Worm (Caenorhabditis elegans) whole organism, L2 larva: Measurements from ENCODE around the gene arrd-9.

ENCODE experiments used
- mbf-1 ChIP-seq: sonication (generic microtip); optimal IDR thresholded peaks from 2 replicates; lab custom pipeline; 2017; ENCODE audit warnings: missing biosample characterization, missing genetic modification characterization
- nhr-25 ChIP-seq: fragments of 150-350 bp; sonication (generic microtip); optimal IDR thresholded peaks from 3 replicates; lab custom pipeline; 2014; ENCODE audit warnings: missing biosample characterization, missing genetic modification characterization
- unc-39 ChIP-seq: fragments of 150-350 bp; optimal IDR thresholded peaks from 2 replicates; lab custom pipeline; 2014; ENCODE audit warnings: missing biosample characterization, missing genetic modification characterization
- zag-1 ChIP-seq: fragments of 150-350 bp; optimal IDR thresholded peaks from 2 replicates; lab custom pipeline; 2014; ENCODE audit warnings: missing biosample characterization, missing genetic modification characterization

DNA sequence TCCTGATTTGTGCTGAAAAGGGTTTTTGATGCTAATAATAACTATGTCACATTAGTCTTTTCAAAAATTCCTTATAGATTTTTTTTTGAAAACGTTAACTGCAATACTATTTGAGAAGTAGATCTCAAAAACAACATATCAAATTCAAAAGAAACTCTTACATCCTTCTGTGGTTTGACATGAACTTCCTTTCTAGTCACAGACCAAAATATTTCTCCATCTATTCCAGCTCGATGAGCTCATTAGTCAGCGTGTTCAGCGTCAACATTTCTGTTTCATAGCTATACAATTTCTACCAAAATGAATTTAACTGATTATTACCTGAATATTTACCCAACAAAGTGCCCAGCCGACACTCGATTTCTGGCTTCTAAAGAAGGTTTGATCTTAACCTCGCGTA lies 27.9 kb upstream of the arrd-9 start, which contains the start of gene srh-67:
- TF ChIP-seq nhr-25 (tag; lab: Kevin White, UChicago): no peak
- no peak for TF ChIP-seq zag-1 (tag; lab: Kevin White, UChicago)
- no peak for TF ChIP-seq mbf-1 (tag; lab: Kevin White, UChicago)
- TF ChIP-seq unc-39 (tag; lab: Kevin White, UChicago): no peak
